Fruit fly (Drosophila melanogaster) whole organism, embryonic: ENCODE data around the gene Mct1.
A peak's percentile ranks its signal among the peaks of the same experiment; 100 is the strongest.

Experiments used
- Adf1 ChIP-seq: fragments of 200-800 bp; sonication (Bioruptor generic); IDR thresholded peaks from 2 replicates; pipeline ENCODE4 v1.3.6; 2022; ENCODE audit warnings: missing biosample characterization, missing genetic modification characterization
- BEAF-32 ChIP-seq: fragments of 200-800 bp; sonication (Bioruptor generic); optimal IDR thresholded peaks from 3 replicates; lab custom pipeline; 2017; ENCODE audit warnings: missing biosample characterization, missing genetic modification characterization, mild to moderate bottlenecking, moderate library complexity, missing genetic modification reagents
- Bdp1 ChIP-seq: fragments of 200-800 bp; sonication (Bioruptor generic); optimal IDR thresholded peaks from 3 replicates; lab custom pipeline; 2016; ENCODE audit warnings: missing biosample characterization, missing genetic modification characterization
- CG13287 ChIP-seq: fragments of 200-800 bp; sonication (Bioruptor generic); IDR thresholded peaks from 2 replicates; pipeline ENCODE4 v1.3.6; 2022; ENCODE audit warnings: missing biosample characterization, missing genetic modification characterization; ENCODE audit not compliant: partially characterized antibody
- CG14710 ChIP-seq: fragments of 200-800 bp; sonication (Bioruptor generic); optimal IDR thresholded peaks from 3 replicates; lab custom pipeline; 2019; ENCODE audit warnings: missing biosample characterization, mild to moderate bottlenecking, missing genetic modification characterization, moderate library complexity
- CG14860 ChIP-seq: fragments of 200-800 bp; sonication (Bioruptor generic); IDR thresholded peaks from 3 replicates; pipeline ENCODE4 v1.3.6; 2022; ENCODE audit warnings: missing biosample characterization, missing genetic modification characterization; ENCODE audit not compliant: partially characterized antibody
- CG16813 ChIP-seq: fragments of 200-800 bp; sonication (Bioruptor generic); IDR thresholded peaks from 3 replicates; pipeline ENCODE4 v1.3.6; 2022; ENCODE audit warnings: missing biosample characterization, missing genetic modification characterization; ENCODE audit not compliant: partially characterized antibody
- CG17186 ChIP-seq: fragments of 200-800 bp; sonication (Bioruptor generic); optimal IDR thresholded peaks from 3 replicates; lab custom pipeline; 2017; ENCODE audit warnings: missing biosample characterization, missing genetic modification reagents, missing genetic modification characterization
- CG17359 ChIP-seq: fragments of 200-800 bp; sonication (Bioruptor generic); optimal IDR thresholded peaks from 3 replicates; lab custom pipeline; 2018; ENCODE audit warnings: missing biosample characterization, mild to moderate bottlenecking, missing genetic modification characterization, moderate library complexity
- CG2116 ChIP-seq: fragments of 200-800 bp; sonication (Bioruptor generic); optimal IDR thresholded peaks from 3 replicates; lab custom pipeline; 2018; ENCODE audit warnings: missing biosample characterization, mild to moderate bottlenecking, missing genetic modification characterization
- CG2129 ChIP-seq: fragments of 200-800 bp; sonication (Bioruptor generic); IDR thresholded peaks from 2 replicates; pipeline ENCODE4 v1.3.6; 2022; ENCODE audit warnings: missing biosample characterization, missing genetic modification characterization; ENCODE audit not compliant: partially characterized antibody
- CG30020 ChIP-seq: fragments of 200-800 bp; optimal IDR thresholded peaks from 2 replicates; lab custom pipeline; 2019; ENCODE audit warnings: missing biosample characterization, mild to moderate bottlenecking, missing genetic modification characterization, moderate library complexity
- CG42726 ChIP-seq: fragments of 200-800 bp; sonication (Bioruptor generic); IDR thresholded peaks from 2 replicates; pipeline ENCODE4 v1.3.6; 2022; ENCODE audit warnings: missing biosample characterization, missing genetic modification characterization; ENCODE audit not compliant: partially characterized antibody
- CG4820 ChIP-seq: fragments of 200-800 bp; sonication (Bioruptor generic); optimal IDR thresholded peaks from 3 replicates; lab custom pipeline; 2016; ENCODE audit warnings: missing biosample characterization, missing genetic modification characterization
- CG5245 ChIP-seq: fragments of 200-800 bp; sonication (Bioruptor generic); optimal IDR thresholded peaks from 3 replicates; lab custom pipeline; 2016; ENCODE audit warnings: missing biosample characterization, missing genetic modification characterization
- CG6175 ChIP-seq: fragments of 200-800 bp; sonication (Bioruptor generic); IDR thresholded peaks from 3 replicates; pipeline ENCODE4 v1.3.6; 2022; ENCODE audit warnings: missing biosample characterization, missing genetic modification characterization
- CG7357 ChIP-seq: fragments of 200-800 bp; sonication (Bioruptor generic); IDR thresholded peaks from 3 replicates; pipeline ENCODE4 v1.3.6; 2022; ENCODE audit warnings: missing biosample characterization, missing genetic modification characterization
- CG7963 ChIP-seq: fragments of 200-800 bp; sonication (Bioruptor generic); IDR thresholded peaks from 3 replicates; pipeline ENCODE4 v1.3.6; 2022; ENCODE audit warnings: missing biosample characterization, missing genetic modification characterization; ENCODE audit not compliant: partially characterized antibody
- CG9797 ChIP-seq: fragments of 200-800 bp; sonication (Bioruptor generic); optimal IDR thresholded peaks from 3 replicates; lab custom pipeline; 2018; ENCODE audit warnings: missing biosample characterization, mild to moderate bottlenecking, missing genetic modification characterization
- Dll ChIP-seq: fragments of 200-800 bp; sonication (Bioruptor generic); IDR thresholded peaks from 4 replicates; pipeline ENCODE4 v1.3.6; 2022; ENCODE audit warnings: missing biosample characterization, missing genetic modification characterization; ENCODE audit not compliant: partially characterized antibody
- Dp ChIP-seq: fragments of 200-800 bp; sonication (Bioruptor generic); optimal IDR thresholded peaks from 2 replicates; lab custom pipeline; 2018; ENCODE audit warnings: missing biosample characterization, mild to moderate bottlenecking, missing genetic modification characterization, moderate library complexity
- HLH4C ChIP-seq: fragments of 200-800 bp; sonication (Bioruptor generic); IDR thresholded peaks from 3 replicates; pipeline ENCODE4 v1.3.6; 2022; ENCODE audit warnings: missing biosample characterization, missing genetic modification characterization; ENCODE audit not compliant: partially characterized antibody
- HmgD ChIP-seq: fragments of 200-800 bp; sonication (Bioruptor generic); optimal IDR thresholded peaks from 3 replicates; lab custom pipeline; 2016; ENCODE audit warnings: missing biosample characterization, missing genetic modification characterization
- MBD-R2 ChIP-seq: fragments of 200-800 bp; sonication (Bioruptor generic); IDR thresholded peaks from 2 replicates; pipeline ENCODE4 v1.3.6; 2022; ENCODE audit warnings: missing biosample characterization, missing genetic modification characterization
- MESR4 ChIP-seq: fragments of 200-800 bp; sonication (Bioruptor generic); optimal IDR thresholded peaks from 2 replicates; lab custom pipeline; 2018; ENCODE audit warnings: missing biosample characterization, mild to moderate bottlenecking, missing genetic modification characterization, moderate library complexity
- Med ChIP-seq: fragments of 200-800 bp; sonication (Bioruptor generic); peaks from one replicate; lab custom pipeline; 2016; ENCODE audit warnings: missing biosample characterization, missing genetic modification characterization, mild to moderate bottlenecking, inconsistent platforms, moderate library complexity
- NfI ChIP-seq: fragments of 200-800 bp; sonication (Bioruptor generic); optimal IDR thresholded peaks from 3 replicates; lab custom pipeline; 2018; ENCODE audit warnings: missing biosample characterization, mild to moderate bottlenecking, missing genetic modification characterization, moderate library complexity
- Opbp ChIP-seq: fragments of 200-800 bp; sonication (Bioruptor generic); IDR thresholded peaks from 3 replicates; pipeline ENCODE4 v1.3.6; 2022; ENCODE audit warnings: missing biosample characterization, missing genetic modification characterization; ENCODE audit not compliant: partially characterized antibody
- Taf1 ChIP-seq: fragments of 200-800 bp; sonication (Bioruptor generic); IDR thresholded peaks from 2 replicates; pipeline ENCODE4 v1.3.6; 2022; ENCODE audit warnings: missing biosample characterization, missing genetic modification characterization
- YL-1 ChIP-seq: fragments of 200-800 bp; sonication (Bioruptor generic); optimal IDR thresholded peaks from 3 replicates; lab custom pipeline; 2017; ENCODE audit warnings: missing biosample characterization, mild to moderate bottlenecking, missing genetic modification characterization
- abd-A ChIP-seq: fragments of 200-800 bp; sonication (Bioruptor generic); optimal IDR thresholded peaks from 3 replicates; lab custom pipeline; 2019; ENCODE audit warnings: missing biosample characterization, mild to moderate bottlenecking, missing genetic modification characterization, moderate library complexity
- amos ChIP-seq: fragments of 200-800 bp; sonication (Bioruptor generic); IDR thresholded peaks from 2 replicates; pipeline ENCODE4 v1.3.6; 2022; ENCODE audit warnings: missing biosample characterization, missing genetic modification characterization; ENCODE audit not compliant: partially characterized antibody
- az2 ChIP-seq: fragments of 200-800 bp; sonication (Bioruptor generic); optimal IDR thresholded peaks from 3 replicates; lab custom pipeline; 2016; ENCODE audit warnings: missing biosample characterization, missing genetic modification characterization
- ci ChIP-seq: fragments of 200-800 bp; sonication (Bioruptor generic); IDR thresholded peaks from 3 replicates; pipeline ENCODE4 v1.3.6; 2022; ENCODE audit warnings: missing biosample characterization, missing genetic modification characterization
- crol ChIP-seq: fragments of 200-800 bp; sonication (Bioruptor generic); IDR thresholded peaks from 2 replicates; pipeline ENCODE4 v1.3.6; 2022; ENCODE audit warnings: missing biosample characterization, missing genetic modification characterization
- ewg ChIP-seq: fragments of 200-800 bp; sonication (Bioruptor generic); optimal IDR thresholded peaks from 3 replicates; lab custom pipeline; 2017; ENCODE audit warnings: mild to moderate bottlenecking, missing biosample characterization, missing genetic modification reagents, missing genetic modification characterization
- gfzf ChIP-seq: fragments of 200-800 bp; sonication (Bioruptor generic); optimal IDR thresholded peaks from 2 replicates; lab custom pipeline; 2016; ENCODE audit warnings: missing biosample characterization, mild to moderate bottlenecking, missing genetic modification characterization, moderate library complexity
- hb ChIP-seq: fragments of 200-800 bp; sonication (Bioruptor generic); IDR thresholded peaks from 3 replicates; pipeline ENCODE4 v1.3.6; 2022; ENCODE audit warnings: missing biosample characterization, missing genetic modification characterization; ENCODE audit not compliant: partially characterized antibody
- jigr1 ChIP-seq: fragments of 200-800 bp; sonication (Bioruptor generic); IDR thresholded peaks from 3 replicates; pipeline ENCODE4 v1.3.6; 2022; ENCODE audit warnings: missing biosample characterization, missing genetic modification characterization
- nerfin-2 ChIP-seq: fragments of 200-800 bp; sonication (Bioruptor generic); IDR thresholded peaks from 2 replicates; pipeline ENCODE4 v1.3.6; 2022; ENCODE audit warnings: missing biosample characterization, missing genetic modification characterization; ENCODE audit not compliant: partially characterized antibody
- pzg ChIP-seq: fragments of 200-800 bp; sonication (Bioruptor generic); optimal IDR thresholded peaks from 3 replicates; lab custom pipeline; 2018; ENCODE audit warnings: missing biosample characterization, mild to moderate bottlenecking, missing genetic modification characterization, moderate library complexity
- sens ChIP-seq: fragments of 200-800 bp; sonication (Bioruptor generic); peaks from one replicate; lab custom pipeline; 2016; ENCODE audit warnings: missing biosample characterization, missing genetic modification characterization
- sob ChIP-seq: fragments of 200-800 bp; sonication (Bioruptor generic); IDR thresholded peaks from 2 replicates; pipeline ENCODE4 v1.3.6; 2022; ENCODE audit warnings: missing biosample characterization, missing genetic modification characterization
- tna ChIP-seq: fragments of 200-800 bp; sonication (Bioruptor generic); IDR thresholded peaks from 2 replicates; pipeline ENCODE4 v1.3.6; 2022; ENCODE audit warnings: missing biosample characterization, missing genetic modification characterization; ENCODE audit not compliant: partially characterized antibody
- zen ChIP-seq: fragments of 200-800 bp; sonication (Bioruptor generic); optimal IDR thresholded peaks from 3 replicates; lab custom pipeline; 2018; ENCODE audit warnings: missing biosample characterization, mild to moderate bottlenecking, missing genetic modification characterization, moderate library complexity
- zen2 ChIP-seq: fragments of 200-800 bp; sonication (Bioruptor generic); IDR thresholded peaks from 3 replicates; pipeline ENCODE4 v1.3.6; 2022; ENCODE audit warnings: missing biosample characterization, missing genetic modification characterization; ENCODE audit not compliant: partially characterized antibody

Mct1 gene

dm6 chrX:2225138-2225537, 36.1 kb downstream of the Mct1 start, which contains the start of gene pcx (continued):
- no peak for TF ChIP-seq nerfin-2 (GFP tag; lab: Robert Waterston, UW)
- TF ChIP-seq CG17359 (tag; lab: Kevin White, UChicago) = peak; percentile 96
- no peak for TF ChIP-seq zen2 (GFP tag; lab: Robert Waterston, UW)
- peak; percentile 52 for TF ChIP-seq MESR4 (GFP tag; lab: Kevin White, UChicago)
- peak; percentile 44; the same call in 1 of the 3 replicates for TF ChIP-seq hb (GFP tag; lab: Robert Waterston, UW)
- peak; percentile 89 for TF ChIP-seq crol (GFP tag; lab: Robert Waterston, UW)
- TF ChIP-seq CG14860 = peak; percentile 24; the same call in 1 of the 3 replicates
- no peak for TF ChIP-seq CG5245 (GFP tag; lab: Kevin White, UChicago)
- no peak for TF ChIP-seq jigr1 (GFP tag; lab: Robert Waterston, UW)
- TF ChIP-seq CG2116 (GFP tag; lab: Kevin White, UChicago) = peak; percentile 38
- TF ChIP-seq pzg (GFP tag; lab: Kevin White, UChicago) = peak; percentile 49
- peak; percentile 34 for TF ChIP-seq CG9797 (GFP tag; lab: Kevin White, UChicago)
- TF ChIP-seq YL-1 (GFP tag; lab: Kevin White, UChicago) = peak; percentile 56
- TF ChIP-seq NfI (GFP tag; lab: Kevin White, UChicago) = no peak
- peak; percentile 70 for TF ChIP-seq Dp (GFP tag; lab: Kevin White, UChicago)
- TF ChIP-seq amos = peak; percentile 59; the same call in 1 of the 2 replicates

dm6 chrX:2241842-2242241, 52.9 kb downstream of the Mct1 start, which contains the start of gene kz:
Gene kz (minus strand): TSS chrX:2242035.
- TF ChIP-seq sens (GFP tag; lab: Kevin White, UChicago) (peak; percentile 64), BEAF-32 (GFP tag; lab: Kevin White, UChicago) (peak; percentile 76), az2 (GFP tag; lab: Kevin White, UChicago) (no peak), Bdp1 (GFP tag; lab: Kevin White, UChicago) (no peak), CG6175 (GFP tag; lab: Robert Waterston, UW) (no peak), CG2129 (GFP tag; lab: Robert Waterston, UW) (0 out of 2 replicates have a peak, but pooled peaks have one; percentile 21), abd-A (tag; lab: Kevin White, UChicago) (no peak), sob (GFP tag; lab: Robert Waterston, UW) (peak; percentile 38; the same call in 1 of the 2 replicates), gfzf (peak; percentile 50), Med (GFP tag; lab: Kevin White, UChicago) (peak; percentile 77), ewg (GFP tag; lab: Kevin White, UChicago) (no peak), CG30020 (tag; lab: Kevin White, UChicago) (peak; percentile 94), nerfin-2 (GFP tag; lab: Robert Waterston, UW) (peak; percentile 100), MBD-R2 (peak; percentile 93), HLH4C (GFP tag; lab: Robert Waterston, UW) (peak; percentile 99), CG17186 (GFP tag; lab: Kevin White, UChicago) (peak; percentile 50), Taf1 (GFP tag; lab: Robert Waterston, UW) (no peak), CG42726 (GFP tag; lab: Robert Waterston, UW) (peak; percentile 84; the same call in 1 of the 2 replicates), CG4820 (GFP tag; lab: Kevin White, UChicago) (no peak), CG13287 (GFP tag; lab: Robert Waterston, UW) (peak; percentile 91), YL-1 (GFP tag; lab: Kevin White, UChicago) (peak; percentile 86), ci (GFP tag; lab: Robert Waterston, UW) (0 out of 3 replicates have a peak, but pooled peaks have one; percentile 32), HmgD (GFP tag; lab: Kevin White, UChicago) (peak; percentile 30), Adf1 (0 out of 2 replicates have a peak, but pooled peaks have one; percentile 9), CG16813 (GFP tag; lab: Robert Waterston, UW) (peak; percentile 93), zen (tag; lab: Kevin White, UChicago) (peak; percentile 2), tna (GFP tag; lab: Robert Waterston, UW) (peak; percentile 99), CG14710 (peak; percentile 67), CG7357 (peak; percentile 100), pzg (GFP tag; lab: Kevin White, UChicago) (peak; percentile 88), CG14860 (peak; percentile 98), CG7963 (GFP tag; lab: Robert Waterston, UW) (peak; percentile 98), Opbp (peak; percentile 92), Dll (GFP tag; lab: Robert Waterston, UW) (peak; percentile 77)
